Fruit fly (Drosophila melanogaster): ENCODE data around the gene amx.

- TF ChIP-seq Pif1A (GFP tag; optimal IDR thresholded peaks at IDR 0.05), result no peak
- TF ChIP-seq CG34367 (tag; optimal IDR thresholded peaks at IDR 0.05), result no peak
- no peak for TF ChIP-seq rn (GFP tag; IDR thresholded peaks at IDR 0.05)
- TF ChIP-seq CG8159 (tag; optimal IDR thresholded peaks at IDR 0.05), result no peak
- TF ChIP-seq CG17806 (tag; optimal IDR thresholded peaks at IDR 0.05), result no peak
- TF ChIP-seq CG9948 (tag; optimal IDR thresholded peaks at IDR 0.05), result no peak
These were observed 10.7 kb downstream of the amx start, which contains the start of gene Ir8a for dm6 chrX:9236485-9236884.
